Worm (Caenorhabditis elegans) whole organism, L4 larva: ENCODE results near the gene gbh-2.

Source experiments
- T26A8.4 ChIP-seq: fragments of 200-800 bp; sonication (Bioruptor generic); IDR thresholded peaks from 2 replicates; pipeline ENCODE4 v1.3.6; 2022; ENCODE audit warnings: missing genetic modification characterization, missing compliant biosample characterization
- Y48G9A.11 ChIP-seq: fragments of 200-800 bp; sonication (Bioruptor generic); IDR thresholded peaks from 2 replicates; pipeline ENCODE4 v1.3.6; 2022; ENCODE audit warnings: missing genetic modification reagents, missing genetic modification characterization, missing compliant biosample characterization
- Y5F2A.4 ChIP-seq: fragments of 200-800 bp; sonication (Bioruptor generic); optimal IDR thresholded peaks from 2 replicates; lab custom pipeline; 2018; ENCODE audit warnings: mild to moderate bottlenecking, missing genetic modification characterization, missing compliant biosample characterization
- ZK546.5 ChIP-seq, 2 experiments: sonication (generic microtip); optimal IDR thresholded peaks; 2 replicates each; lab custom pipeline; 2017; ENCODE audit warnings: missing biosample characterization in 2 of 2, missing genetic modification characterization in 2 of 2
- aha-1 ChIP-seq: fragments of 150-350 bp; peaks from one replicate; lab custom pipeline; 2014; ENCODE audit warnings: missing biosample characterization, missing genetic modification characterization
- aly-2 ChIP-seq: sonication (generic microtip); optimal IDR thresholded peaks from 2 replicates; lab custom pipeline; 2018; ENCODE audit warnings: missing biosample characterization, missing genetic modification characterization
- arid-1 ChIP-seq: fragments of 200-800 bp; sonication (Bioruptor generic); conservative IDR thresholded peaks from 2 replicates; pipeline ENCODE4 v1.3.6; 2022; ENCODE audit warnings: missing genetic modification reagents, missing genetic modification characterization, missing compliant biosample characterization
- attf-4 ChIP-seq: sonication (generic microtip); optimal IDR thresholded peaks from 3 replicates; lab custom pipeline; 2017; ENCODE audit warnings: missing biosample characterization, missing genetic modification characterization
- ceh-32 ChIP-seq: sonication (generic microtip); optimal IDR thresholded peaks from 2 replicates; lab custom pipeline; 2016; ENCODE audit warnings: mild to moderate bottlenecking, missing genetic modification characterization, missing compliant biosample characterization; ENCODE audit not compliant: poor library complexity
- ceh-62 ChIP-seq: sonication (generic microtip); optimal IDR thresholded peaks from 2 replicates; lab custom pipeline; 2017; ENCODE audit warnings: missing biosample characterization, missing genetic modification characterization
- ceh-82 ChIP-seq: sonication (generic microtip); optimal IDR thresholded peaks from 2 replicates; lab custom pipeline; 2017; ENCODE audit warnings: missing biosample characterization, missing genetic modification characterization
- ces-1 ChIP-seq: fragments of 150-350 bp; sonication (generic microtip); optimal IDR thresholded peaks from 4 replicates; lab custom pipeline; 2014; ENCODE audit warnings: missing biosample characterization, missing genetic modification reagents, missing genetic modification characterization
- cey-2 ChIP-seq: sonication (generic microtip); optimal IDR thresholded peaks from 3 replicates; lab custom pipeline; 2017; ENCODE audit warnings: missing genetic modification characterization, mild to moderate bottlenecking, missing compliant biosample characterization, antibody characterized with exemption, borderline replicate concordance; ENCODE audit not compliant: insufficient read depth
- daf-16 ChIP-seq, 3 experiments: sonication (generic microtip); optimal IDR thresholded peaks; 2 replicates each; lab custom pipeline; 2016 to 2017; ENCODE audit warnings: missing genetic modification characterization in 3 of 3, missing genetic modification reagents in 3 of 3, mild to moderate bottlenecking in 2 of 3, missing compliant biosample characterization in 2 of 3, missing biosample characterization in 1 of 3, moderate library complexity in 1 of 3
- dmd-6 ChIP-seq: fragments of 200-800 bp; sonication (Bioruptor generic); IDR thresholded peaks from 2 replicates; pipeline ENCODE4 v1.3.6; 2022; ENCODE audit warnings: missing genetic modification reagents, missing genetic modification characterization, missing compliant biosample characterization
- egl-43 ChIP-seq: fragments of 200-800 bp; sonication (Bioruptor generic); IDR thresholded peaks from 2 replicates; pipeline ENCODE4 v1.3.6; 2022; ENCODE audit warnings: missing genetic modification reagents, missing genetic modification characterization, missing compliant biosample characterization
- hif-1 ChIP-seq, 2 experiments: sonication (generic microtip); optimal IDR thresholded peaks; 2 replicates each; lab custom pipeline; 2016 to 2017; ENCODE audit warnings: missing compliant biosample characterization in 2 of 2, missing genetic modification characterization in 2 of 2, missing genetic modification reagents in 2 of 2, missing genotype in 2 of 2, mild to moderate bottlenecking in 1 of 2
- hlh-11 ChIP-seq: fragments of 200-800 bp; sonication (Bioruptor generic); optimal IDR thresholded peaks from 2 replicates; lab custom pipeline; 2018; ENCODE audit warnings: mild to moderate bottlenecking, missing genetic modification characterization, missing compliant biosample characterization
- hlh-30 ChIP-seq: sonication (generic microtip); optimal IDR thresholded peaks from 2 replicates; lab custom pipeline; 2017; ENCODE audit warnings: antibody characterized with exemption, mild to moderate bottlenecking, missing genetic modification characterization, missing compliant biosample characterization; ENCODE audit not compliant: insufficient read depth
- hmg-1.1 ChIP-seq: fragments of 200-800 bp; sonication (Bioruptor generic); IDR thresholded peaks from 2 replicates; pipeline ENCODE4 v1.3.6; 2022; ENCODE audit warnings: missing genetic modification reagents, missing genetic modification characterization, missing compliant biosample characterization
- jun-1 ChIP-seq: fragments of 150-350 bp; optimal IDR thresholded peaks from 2 replicates; lab custom pipeline; 2014; ENCODE audit warnings: missing biosample characterization, missing genetic modification reagents, missing genetic modification characterization
- lin-15B ChIP-seq: fragments of 150-350 bp; sonication (generic microtip); optimal IDR thresholded peaks from 3 replicates; lab custom pipeline; 2014; ENCODE audit warnings: missing biosample characterization, missing genetic modification characterization
- lin-39 ChIP-seq: fragments of 150-350 bp; optimal IDR thresholded peaks from 2 replicates; lab custom pipeline; 2014; ENCODE audit warnings: missing biosample characterization, missing genetic modification reagents, missing genetic modification characterization
- lsy-2 ChIP-seq, 2 experiments: fragments of 150-350 bp in 1 of 2; sonication (generic microtip) in 1 of 2; optimal IDR thresholded peaks; 2 replicates each; lab custom pipeline; 2014 to 2017; ENCODE audit warnings: missing biosample characterization in 2 of 2, missing genetic modification characterization in 2 of 2
- mdl-1 ChIP-seq, 2 experiments: fragments of 150-350 bp in 1 of 2; sonication (generic microtip) in 1 of 2; optimal IDR thresholded peaks; 2 replicates each; lab custom pipeline; 2014 to 2017; ENCODE audit warnings: missing biosample characterization in 2 of 2, missing genetic modification characterization in 2 of 2
- mdt-29 ChIP-seq: fragments of 200-800 bp; sonication (Bioruptor generic); IDR thresholded peaks from 2 replicates; pipeline ENCODE4 v1.3.6; 2022; ENCODE audit warnings: missing genetic modification reagents, missing genetic modification characterization, missing compliant biosample characterization
- mep-1 ChIP-seq: fragments of 150-350 bp; sonication (generic microtip); optimal IDR thresholded peaks from 3 replicates; lab custom pipeline; 2014; ENCODE audit warnings: missing biosample characterization, missing genetic modification characterization
- mes-2 ChIP-seq: sonication (generic microtip); optimal IDR thresholded peaks from 2 replicates; lab custom pipeline; 2016; ENCODE audit warnings: missing genotype, mild to moderate bottlenecking, missing genetic modification characterization, missing compliant biosample characterization; ENCODE audit not compliant: poor library complexity, severe bottlenecking
- mxl-2 ChIP-seq: fragments of 200-800 bp; sonication (Bioruptor generic); conservative IDR thresholded peaks from 2 replicates; pipeline ENCODE4 v1.3.6; 2022; ENCODE audit warnings: missing genetic modification reagents, missing genetic modification characterization, missing compliant biosample characterization
- nhr-10 ChIP-seq: fragments of 150-350 bp; optimal IDR thresholded peaks from 2 replicates; lab custom pipeline; 2014; ENCODE audit warnings: missing biosample characterization, missing genetic modification characterization
- nhr-11 ChIP-seq: fragments of 150-350 bp; optimal IDR thresholded peaks from 2 replicates; lab custom pipeline; 2014; ENCODE audit warnings: missing biosample characterization, missing genetic modification characterization
- nhr-111 ChIP-seq: fragments of 200-800 bp; sonication (Bioruptor generic); optimal IDR thresholded peaks from 2 replicates; lab custom pipeline; 2018; ENCODE audit warnings: mild to moderate bottlenecking, missing genetic modification characterization, missing compliant biosample characterization
- nhr-237 ChIP-seq: sonication (generic microtip); optimal IDR thresholded peaks from 2 replicates; lab custom pipeline; 2017; ENCODE audit warnings: missing biosample characterization, missing genetic modification characterization
- nhr-25 ChIP-seq: sonication (generic microtip); optimal IDR thresholded peaks from 2 replicates; lab custom pipeline; 2017; ENCODE audit warnings: missing genetic modification characterization, mild to moderate bottlenecking, missing compliant biosample characterization, antibody characterized with exemption, moderate library complexity, borderline replicate concordance; ENCODE audit not compliant: insufficient read depth
- nhr-28 ChIP-seq: fragments of 150-350 bp; optimal IDR thresholded peaks from 2 replicates; lab custom pipeline; 2014; ENCODE audit warnings: missing biosample characterization, missing genetic modification characterization
- nhr-42 ChIP-seq: fragments of 200-800 bp; sonication (Bioruptor generic); IDR thresholded peaks from 2 replicates; pipeline ENCODE4 v1.3.6; 2022; ENCODE audit warnings: missing genetic modification characterization, missing compliant biosample characterization
- nhr-76 ChIP-seq: fragments of 150-350 bp; optimal IDR thresholded peaks from 2 replicates; lab custom pipeline; 2014; ENCODE audit warnings: missing biosample characterization, missing genetic modification characterization
- pqm-1 ChIP-seq: sonication (generic microtip); optimal IDR thresholded peaks from 2 replicates; lab custom pipeline; 2017; ENCODE audit warnings: missing biosample characterization, missing genetic modification characterization
- sdz-12 ChIP-seq: fragments of 200-800 bp; sonication (Bioruptor generic); optimal IDR thresholded peaks from 2 replicates; lab custom pipeline; 2018; ENCODE audit warnings: mild to moderate bottlenecking, missing genetic modification characterization, missing compliant biosample characterization
- skn-1 ChIP-seq: fragments of 150-350 bp; optimal IDR thresholded peaks from 2 replicates; lab custom pipeline; 2014; ENCODE audit warnings: missing biosample characterization, missing genetic modification characterization
- snpc-1.2 ChIP-seq: fragments of 200-800 bp; sonication (Bioruptor generic); IDR thresholded peaks from 2 replicates; pipeline ENCODE4 v1.3.6; 2022; ENCODE audit warnings: missing genetic modification reagents, missing genetic modification characterization, missing compliant biosample characterization
- snpc-4 ChIP-seq: fragments of 150-350 bp; optimal IDR thresholded peaks from 2 replicates; lab custom pipeline; 2014; ENCODE audit warnings: missing biosample characterization, missing genetic modification characterization
- spr-3 ChIP-seq: fragments of 200-800 bp; sonication (Bioruptor generic); optimal IDR thresholded peaks from 2 replicates; lab custom pipeline; 2018; ENCODE audit warnings: mild to moderate bottlenecking, missing genetic modification characterization, missing compliant biosample characterization
- tra-1 ChIP-seq: fragments of 200-800 bp; sonication (Bioruptor generic); IDR thresholded peaks from 2 replicates; pipeline ENCODE4 v1.3.6; 2022; ENCODE audit warnings: missing genetic modification reagents, missing genetic modification characterization, missing compliant biosample characterization
- unc-130 ChIP-seq: sonication (generic microtip); optimal IDR thresholded peaks from 2 replicates; lab custom pipeline; 2016; ENCODE audit warnings: missing genetic modification reagents, missing genetic modification characterization, missing compliant biosample characterization
- unc-62 ChIP-seq, 3 experiments: fragments of 150-350 bp in 1 of 3; sonication (generic microtip); optimal IDR thresholded peaks in 2 of 3; peaks in 1 of 3; 1 replicate in 1 of 3; 2 replicates in 2 of 3; lab custom pipeline; 2014 to 2017; ENCODE audit warnings: missing biosample characterization in 3 of 3, missing genetic modification characterization in 3 of 3, missing genetic modification reagents in 3 of 3, missing genotype in 1 of 3
- zfp-3 ChIP-seq: fragments of 200-800 bp; sonication (Bioruptor generic); conservative IDR thresholded peaks from 2 replicates; pipeline ENCODE4 v1.3.6; 2022; ENCODE audit warnings: missing genetic modification reagents, missing genetic modification characterization, missing compliant biosample characterization
- zip-2 ChIP-seq: fragments of 150-350 bp; optimal IDR thresholded peaks from 2 replicates; lab custom pipeline; 2014; ENCODE audit warnings: missing biosample characterization, missing genetic modification characterization
- ztf-11 ChIP-seq: fragments of 150-350 bp; optimal IDR thresholded peaks from 2 replicates; lab custom pipeline; 2014; ENCODE audit warnings: missing biosample characterization, missing genetic modification characterization

The gbh-2 gene

DNA sequence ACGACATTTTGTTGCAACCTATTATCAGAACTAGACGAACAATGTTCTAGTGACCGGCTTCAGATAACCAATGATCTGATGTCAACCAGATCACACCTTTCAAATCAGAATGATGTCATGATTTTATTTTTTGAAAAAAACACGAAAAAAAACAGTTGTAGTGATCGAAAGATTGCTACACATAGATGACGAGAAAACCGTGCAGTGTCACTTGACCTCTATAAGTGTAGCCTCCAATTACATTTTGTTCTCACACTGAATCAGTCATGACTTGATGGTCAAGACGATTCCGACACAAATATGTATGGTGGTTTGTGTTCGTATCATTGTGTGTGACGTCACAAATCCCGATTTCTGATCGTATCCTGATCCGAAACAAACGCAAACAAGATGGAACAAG is 45.6 kb upstream of the gbh-2 start (continued):
- TF ChIP-seq mes-2 (tag; lab: Kevin White, UChicago) (no peak), jun-1 (no peak), Y48G9A.11 (GFP tag; lab: Robert Waterston, UW) (no peak), ceh-62 (tag; lab: Kevin White, UChicago) (no peak), ZK546.5 (tag; optimal IDR thresholded peaks at IDR 0.05; lab: Kevin White, UChicago) (no peak), aly-2 (tag; lab: Kevin White, UChicago) (no peak), dmd-6 (GFP tag; lab: Robert Waterston, UW) (peak; percentile 48; the same call in 1 of the 2 replicates), egl-43 (GFP tag; lab: Robert Waterston, UW) (no peak), aha-1 (tag; lab: Kevin White, UChicago) (no peak), unc-62 (GFP tag; optimal IDR thresholded peaks at IDR 0.05 in 1 of 2; lab: Kevin White, UChicago) (no peak), unc-62 (tag; optimal IDR thresholded peaks at IDR 0.05; lab: Kevin White, UChicago) (no peak), nhr-25 (tag; lab: Kevin White, UChicago) (no peak), ceh-32 (no peak), nhr-237 (tag; lab: Kevin White, UChicago) (no peak), nhr-76 (no peak), nhr-28 (tag; lab: Kevin White, UChicago) (peak; percentile 77), mxl-2 (GFP tag; lab: Robert Waterston, UW) (no peak), mdl-1 (tag; optimal IDR thresholded peaks at IDR 0.05; lab: Kevin White, UChicago) (peak in 1 of 2 experiments; percentile 35), ceh-82 (tag; lab: Kevin White, UChicago) (no peak), mdt-29 (GFP tag; lab: Robert Waterston, UW) (no peak), snpc-4 (no peak), snpc-1.2 (GFP tag; lab: Robert Waterston, UW) (no peak), nhr-111 (no peak), nhr-42 (no peak), hif-1 (tag; optimal IDR thresholded peaks at IDR 0.05; lab: Kevin White, UChicago) (no peak), pqm-1 (tag; lab: Kevin White, UChicago) (no peak), unc-130 (GFP tag; lab: Kevin White, UChicago) (no peak), nhr-11 (tag; lab: Kevin White, UChicago) (no peak), zip-2 (tag; lab: Kevin White, UChicago) (no peak)

- TF ChIP-seq dmd-6 (GFP tag; lab: Robert Waterston, UW) (peak; percentile 18; the same call in 1 of the 2 replicates), ces-1 (no peak), nhr-25 (tag; lab: Kevin White, UChicago) (peak; percentile 34), spr-3 (GFP tag; lab: Kevin White, UChicago) (no peak), hmg-1.1 (no peak), attf-4 (no peak), lin-15B (no peak), ztf-11 (tag; lab: Kevin White, UChicago) (no peak), aha-1 (tag; lab: Kevin White, UChicago) (peak; percentile 5), lsy-2 (tag; optimal IDR thresholded peaks at IDR 0.05; lab: Kevin White, UChicago) (peak in 1 of 2 experiments; percentile 9), sdz-12 (GFP tag; lab: Kevin White, UChicago) (no peak), lin-39 (no peak), nhr-111 (no peak), mes-2 (tag; lab: Kevin White, UChicago) (no peak), hlh-30 (tag; lab: Kevin White, UChicago) (peak; percentile 47), skn-1 (tag; lab: Kevin White, UChicago) (no peak), nhr-28 (tag; lab: Kevin White, UChicago) (peak; percentile 97), Y5F2A.4 (GFP tag; lab: Kevin White, UChicago) (no peak), arid-1 (GFP tag; lab: Robert Waterston, UW) (no peak), ceh-62 (tag; lab: Kevin White, UChicago) (no peak), daf-16 (GFP tag; optimal IDR thresholded peaks at IDR 0.05; lab: Kevin White, UChicago) (no peak), daf-16 (tag; optimal IDR thresholded peaks at IDR 0.05; lab: Kevin White, UChicago) (no peak), tra-1 (GFP tag; lab: Robert Waterston, UW) (no peak), nhr-10 (peak; percentile 51), hlh-11 (tag; lab: Kevin White, UChicago) (peak; percentile 61), zfp-3 (GFP tag; lab: Robert Waterston, UW) (no peak), mep-1 (tag; lab: Kevin White, UChicago) (peak; percentile 37), T26A8.4 (GFP tag; lab: Robert Waterston, UW) (no peak), cey-2 (tag; lab: Kevin White, UChicago) (peak; percentile 57)
These were observed 44.9 kb upstream of the gbh-2 start for ce11 chrII:8440792-8441191.
